Fruit fly (Drosophila melanogaster) whole organism: ENCODE data around the gene aqz.

Experiments used
- CG8478 ChIP-seq: fragments of >200 bp; optimal IDR thresholded peaks from 2 replicates; lab custom pipeline; 2018; ENCODE audit warnings: inconsistent platforms
- Dll ChIP-seq: fragments of >200 bp; optimal IDR thresholded peaks from 2 replicates; lab custom pipeline; 2017
- EcR ChIP-seq, 2 experiments: fragments of >200 bp; optimal IDR thresholded peaks; 2 replicates each; lab custom pipeline; 2017; ENCODE audit warnings: missing biosample characterization in 2 of 2, missing genetic modification characterization in 2 of 2, missing genetic modification reagents in 2 of 2
- psq ChIP-seq: fragments of >200 bp; optimal IDR thresholded peaks from 2 replicates; lab custom pipeline; 2017

DNA sequence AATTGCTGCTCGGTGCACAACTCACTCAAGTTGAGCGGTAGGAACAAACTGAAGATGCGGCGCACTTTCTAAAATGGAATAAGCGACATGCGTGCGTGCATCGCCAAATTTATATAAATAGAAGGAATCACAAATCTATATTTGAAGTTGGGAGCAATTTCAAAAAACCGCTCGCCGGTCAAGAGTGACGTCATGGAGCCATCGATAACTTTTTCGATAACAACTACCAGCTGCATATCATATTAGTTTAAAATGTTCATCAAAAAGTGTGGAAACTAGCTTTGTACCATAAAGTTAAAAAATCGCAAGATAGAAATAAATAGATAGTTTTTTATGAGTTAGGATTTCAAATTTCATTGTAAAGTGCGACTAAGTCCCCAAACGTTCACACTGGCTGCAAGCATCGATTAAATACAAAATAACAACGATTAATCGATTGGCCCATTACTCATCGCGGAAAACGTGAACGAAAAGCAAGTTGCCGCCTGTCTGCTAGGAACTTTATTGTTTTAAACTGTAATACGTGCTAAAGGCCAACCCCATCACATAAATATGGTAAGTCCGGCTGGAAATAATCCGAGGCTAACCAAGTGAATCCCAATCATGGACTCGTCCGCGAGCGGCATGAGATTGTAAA, 19.2 kb downstream of the aqz start, which contains the start of the genes Pif1A, Pif1B and CCT7:
- TF ChIP-seq CG8478 (lab: Kevin White, UChicago) (no peak), Dll (lab: Kevin White, UChicago) (no peak), EcR (GFP tag; optimal IDR thresholded peaks at IDR 0.05; lab: Kevin White, UChicago) (no peak), psq (no peak)
